Worm (Caenorhabditis elegans): ENCODE results near the gene gcy-25.

gcy-25 gene

DNA sequence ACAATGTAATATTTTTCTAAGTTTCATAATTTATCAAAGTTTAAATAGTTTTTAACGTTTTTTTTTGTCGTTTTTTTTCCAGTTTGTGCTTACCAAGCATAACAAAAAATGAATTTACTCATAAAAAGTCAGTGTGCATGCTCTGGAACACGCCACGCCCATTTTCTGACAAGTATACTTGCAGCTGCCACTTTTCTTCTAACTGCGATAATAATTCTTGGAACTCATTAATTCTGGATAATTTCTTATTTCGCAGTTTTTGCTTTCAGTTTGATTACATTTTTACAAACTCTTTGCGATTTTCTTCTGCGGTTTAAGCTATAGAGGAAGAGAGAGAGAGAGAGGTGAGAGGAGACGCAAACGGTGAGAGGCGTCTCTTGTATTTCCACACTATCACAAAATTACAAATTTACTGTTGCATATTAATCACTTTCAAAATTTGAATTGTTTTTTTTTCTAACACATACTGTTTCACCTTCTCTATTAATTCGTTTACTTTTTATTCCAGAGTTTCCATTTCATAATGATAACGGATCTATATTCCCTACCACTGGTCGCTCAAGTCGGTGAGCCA, 33.4 kb downstream of the gcy-25 start, which contains the start of gene srv-15:
Gene srv-15, plus strand, starts transcription at position 524 of the 574 bp plus-strand sequence.
- TF ChIP-seq fkh-8 (tag; optimal IDR thresholded peaks at IDR 0.05) (peak; percentile 25), nhr-84 (tag; optimal IDR thresholded peaks at IDR 0.05) (no peak), ama-1 (optimal IDR thresholded peaks at IDR 0.05) (no peak), elt-2 (tag; optimal IDR thresholded peaks at IDR 0.05) (no peak), C16A3.4 (tag; optimal IDR thresholded peaks at IDR 0.05) (no peak), nhr-71 (tag; optimal IDR thresholded peaks at IDR 0.05) (peak; percentile 39), nhr-20 (tag; optimal IDR thresholded peaks at IDR 0.05) (no peak), nhr-76 (tag; optimal IDR thresholded peaks at IDR 0.05) (no peak), ceh-90 (tag; optimal IDR thresholded peaks at IDR 0.05) (no peak), dsc-1 (tag; optimal IDR thresholded peaks at IDR 0.05) (no peak), aly-2 (tag; optimal IDR thresholded peaks at IDR 0.05) (no peak), nhr-47 (tag; optimal IDR thresholded peaks at IDR 0.05) (peak; percentile 29), hlh-4 (tag; optimal IDR thresholded peaks at IDR 0.05) (peak; percentile 76), unc-98 (GFP tag; IDR thresholded peaks at IDR 0.05) (no peak)

DNA sequence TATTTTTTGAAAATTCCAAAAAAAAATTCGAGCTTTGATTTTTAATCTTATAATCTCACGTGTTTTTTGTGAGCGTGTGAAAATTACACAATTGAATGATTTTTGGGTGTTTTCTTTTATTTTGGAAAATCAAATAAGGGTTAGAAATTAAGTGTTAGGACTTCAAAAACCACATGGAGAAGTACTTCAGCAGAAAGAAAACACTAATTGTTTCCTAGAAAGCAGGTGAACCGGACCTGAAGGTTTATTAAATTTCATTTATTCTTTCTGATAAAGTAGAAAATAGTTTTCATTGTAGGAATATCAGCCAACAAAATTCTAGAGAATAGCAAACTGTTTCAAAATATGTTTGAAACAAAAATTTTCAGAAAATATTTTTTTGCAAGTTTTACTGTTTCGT, 35.5 kb downstream of the gcy-25 start:
- no peak for TF ChIP-seq nhr-237 (tag; optimal IDR thresholded peaks at IDR 0.05)
- no peak for TF ChIP-seq pax-3 (tag; optimal IDR thresholded peaks at IDR 0.05)
- no peak for TF ChIP-seq nhr-85 (tag)
- no peak for TF ChIP-seq swsn-7 (tag; optimal IDR thresholded peaks at IDR 0.05)
- no peak for TF ChIP-seq nhr-90 (tag; optimal IDR thresholded peaks at IDR 0.05; ENCODE audit: poor library complexity)
- no peak for TF ChIP-seq efl-1 (optimal IDR thresholded peaks at IDR 0.05)
- peak in 1 of 2 experiments; percentile 40 for TF ChIP-seq efl-1 (GFP tag; optimal IDR thresholded peaks at IDR 0.05 in 1 of 2)
- peak; percentile 75 for TF ChIP-seq hlh-4 (tag; optimal IDR thresholded peaks at IDR 0.05)
- no peak for TF ChIP-seq lin-15B (tag; optimal IDR thresholded peaks at IDR 0.05)
- no peak for TF ChIP-seq nhr-19 (GFP tag; conservative IDR thresholded peaks at IDR 0.05)
- TF ChIP-seq nhr-71 (tag; optimal IDR thresholded peaks at IDR 0.05): peak; percentile 29
- no peak for TF ChIP-seq vab-15 (tag; optimal IDR thresholded peaks at IDR 0.05)
- peak; percentile 33 for TF ChIP-seq nhr-47 (tag; optimal IDR thresholded peaks at IDR 0.05)
- TF ChIP-seq nhr-12 (tag; optimal IDR thresholded peaks at IDR 0.05): no peak
- no peak for TF ChIP-seq lin-39 (tag; optimal IDR thresholded peaks at IDR 0.05)
- peak; percentile 69 for TF ChIP-seq fkh-8 (tag; optimal IDR thresholded peaks at IDR 0.05)

DNA sequence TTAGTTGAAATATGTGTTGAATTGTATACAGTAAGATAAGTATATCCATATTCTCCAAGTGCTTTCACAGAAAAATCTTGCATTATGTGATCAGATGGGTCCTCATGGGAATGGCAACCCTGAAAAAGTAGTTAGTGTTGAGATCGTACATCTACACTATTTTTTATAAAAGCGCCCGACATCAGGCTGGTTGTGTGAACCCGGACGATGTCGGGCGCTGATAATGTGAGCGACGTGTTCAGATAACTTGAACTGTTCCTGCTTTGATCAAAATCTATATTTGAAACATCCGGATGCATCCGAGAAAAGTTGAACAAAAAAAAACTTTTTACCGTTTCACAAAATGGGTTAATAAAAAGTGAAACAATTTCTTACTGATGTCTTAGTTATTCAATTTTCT, 42.3 kb downstream of the gcy-25 start:
- TF ChIP-seq pag-3 (tag; optimal IDR thresholded peaks at IDR 0.05; ENCODE audit: borderline replicate concordance, insufficient read depth) (no peak), ceh-8 (GFP tag; optimal IDR thresholded peaks at IDR 0.05) (no peak), mab-9 (GFP tag; IDR thresholded peaks at IDR 0.05) (no peak), ama-1 (optimal IDR thresholded peaks at IDR 0.05) (no peak), pax-3 (tag; optimal IDR thresholded peaks at IDR 0.05) (no peak), nhr-11 (tag; optimal IDR thresholded peaks at IDR 0.05) (no peak)

DNA sequence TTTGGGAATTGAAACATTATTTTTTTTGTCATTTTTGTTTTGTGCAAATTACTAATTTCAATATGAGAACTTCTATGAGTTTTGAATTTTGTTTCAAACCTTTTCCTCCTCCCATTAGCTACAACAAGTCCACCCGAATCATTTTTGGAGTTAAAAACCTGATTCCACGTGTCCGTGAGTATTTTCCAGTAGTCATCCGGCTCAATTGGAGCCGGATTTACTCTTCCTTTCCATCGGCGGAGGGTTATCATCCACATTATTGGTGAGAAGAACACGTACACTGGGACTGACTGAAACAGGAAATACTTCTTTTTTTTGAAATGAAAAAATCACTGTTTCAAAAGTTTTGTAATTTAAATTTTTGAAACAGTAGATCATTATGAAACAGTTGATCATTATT, 50.3 kb downstream of the gcy-25 start:
- TF ChIP-seq efl-1 (optimal IDR thresholded peaks at IDR 0.05): no peak
- peak in 1 of 2 experiments; percentile 5 for TF ChIP-seq efl-1 (GFP tag; optimal IDR thresholded peaks at IDR 0.05 in 1 of 2)
- no peak for TF ChIP-seq unc-30 (tag; optimal IDR thresholded peaks at IDR 0.05)

DNA sequence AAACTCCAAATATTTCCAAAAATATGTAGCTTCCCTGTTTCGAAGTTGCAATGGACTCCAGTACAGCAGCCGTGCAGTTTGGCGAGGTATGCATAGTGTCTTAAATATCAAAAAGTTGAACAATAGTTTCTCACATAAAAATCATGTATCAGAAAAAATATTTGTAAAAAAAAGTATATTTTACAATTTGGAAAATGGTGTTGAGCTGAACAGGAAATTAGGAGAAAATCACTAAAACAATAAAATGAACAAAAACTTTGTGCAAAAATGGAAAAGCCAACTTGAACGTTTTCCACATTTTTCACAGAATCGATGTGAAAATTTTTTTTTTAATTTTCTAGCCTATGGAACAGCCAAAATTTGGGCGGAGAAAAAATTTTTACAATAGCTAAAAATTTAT, 54.0 kb downstream of the gcy-25 start, which contains the start of gene Y105C5B.8:
Gene Y105C5B.8, minus strand, starts transcription at position 101 of the 400 bp plus-strand sequence.
- TF ChIP-seq efl-1 (optimal IDR thresholded peaks at IDR 0.05) (no peak), efl-1 (GFP tag; optimal IDR thresholded peaks at IDR 0.05 in 1 of 2) (no peak)

DNA sequence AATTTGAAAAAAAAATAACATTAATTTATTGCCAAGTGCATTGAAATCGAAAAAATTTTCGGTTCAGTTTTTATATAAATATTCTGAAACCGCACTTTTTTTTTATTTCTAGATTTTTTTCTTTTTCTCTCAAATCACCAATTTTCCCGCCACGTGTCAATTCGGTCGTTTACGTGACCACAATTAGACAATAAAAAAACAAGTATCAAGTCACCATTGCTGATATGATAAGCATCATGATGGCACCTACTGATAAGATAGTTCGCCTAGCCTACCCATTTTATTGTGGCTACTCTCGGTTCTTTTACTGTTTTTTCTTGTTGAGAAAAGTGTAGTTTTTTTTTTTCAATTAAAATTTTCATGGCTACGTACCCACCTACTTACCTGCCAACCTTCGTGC, 57.1 kb downstream of the gcy-25 start:
- TF ChIP-seq unc-98 (GFP tag; IDR thresholded peaks at IDR 0.05) (no peak), efl-3 (GFP tag; optimal IDR thresholded peaks at IDR 0.05) (no peak), pqm-1 (tag; optimal IDR thresholded peaks at IDR 0.05) (peak; percentile 12), lin-39 (tag; optimal IDR thresholded peaks at IDR 0.05) (no peak), lin-35 (GFP tag; optimal IDR thresholded peaks at IDR 0.05) (peak in 1 of 2 experiments; percentile 32), sptf-1 (tag; optimal IDR thresholded peaks at IDR 0.05) (no peak), ama-1 (optimal IDR thresholded peaks at IDR 0.05) (no peak), elt-2 (tag; optimal IDR thresholded peaks at IDR 0.05) (peak; percentile 82), dsc-1 (tag; optimal IDR thresholded peaks at IDR 0.05) (no peak), nhr-90 (tag; optimal IDR thresholded peaks at IDR 0.05; ENCODE audit: poor library complexity) (peak; percentile 12), sup-37 (GFP tag; optimal IDR thresholded peaks at IDR 0.05) (no peak), unc-86 (tag; optimal IDR thresholded peaks at IDR 0.05) (no peak), ceh-88 (GFP tag; IDR thresholded peaks at IDR 0.05) (no peak), isw-1 (GFP tag; IDR thresholded peaks at IDR 0.05) (no peak), nhr-20 (tag; optimal IDR thresholded peaks at IDR 0.05) (peak; percentile 56), hlh-17 (GFP tag; optimal IDR thresholded peaks at IDR 0.05; ENCODE audit: borderline replicate concordance) (no peak), elt-3 (tag; optimal IDR thresholded peaks at IDR 0.05) (peak; percentile 11 to 97 (median 89))
